Worm (Caenorhabditis elegans) whole organism, L4/young adult: ENCODE results near the gene K03A11.1.

Source experiments
- dao-5 ChIP-seq: sonication (generic microtip); optimal IDR thresholded peaks from 2 replicates; lab custom pipeline; 2016; ENCODE audit warnings: missing genotype, missing genetic modification characterization, moderate library complexity, missing compliant biosample characterization
- him-1 ChIP-seq: sonication (generic microtip); optimal IDR thresholded peaks from 2 replicates; lab custom pipeline; 2016; ENCODE audit warnings: missing genotype, missing genetic modification reagents, missing genetic modification characterization, missing compliant biosample characterization

DNA sequence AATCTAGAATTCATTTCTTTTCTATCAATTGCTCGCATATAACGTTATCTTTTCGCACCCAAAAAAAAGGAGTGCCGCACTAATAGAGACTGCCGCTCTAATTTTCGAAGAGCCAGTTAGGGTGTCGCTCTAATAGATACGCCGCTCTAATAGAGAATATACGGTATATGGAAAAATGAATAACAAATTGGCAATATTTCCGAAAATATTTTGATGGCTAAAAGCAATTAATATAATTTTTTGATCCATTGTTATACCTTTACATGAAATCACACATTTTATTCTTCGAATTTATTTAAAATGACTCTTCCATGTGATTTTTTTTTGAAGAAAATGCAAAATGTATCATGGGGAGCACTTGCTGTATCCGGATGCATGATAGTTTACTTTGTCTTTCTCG is 26.4 kb downstream of the K03A11.1 start, which contains the start of gene K03A11.4:
- no peak for TF ChIP-seq dao-5 (tag; lab: Kevin White, UChicago)
- no peak for TF ChIP-seq him-1 (tag; lab: Kevin White, UChicago)
